Fruit fly (Drosophila melanogaster): ENCODE measurements around the gene CG5662.

dm6 chrX:15175171-15175883 lies 34.9 kb upstream of the CG5662 start, which contains the start of gene CG43737:
- TF ChIP-seq psq (optimal IDR thresholded peaks at IDR 0.05) (no peak), h (optimal IDR thresholded peaks at IDR 0.05) (no peak), Myc (optimal IDR thresholded peaks at IDR 0.05) (no peak), ttk (optimal IDR thresholded peaks at IDR 0.05) (no peak)

Data from Kc167 (cell line).